Fruit fly (Drosophila melanogaster) whole organism, embryonic: ENCODE measurements around the gene AGO2.
A peak's percentile ranks its signal among the peaks of the same experiment; 100 is the strongest.

ENCODE experiments used
- Aef1 ChIP-seq: fragments of 200-800 bp; sonication (Bioruptor generic); IDR thresholded peaks from 3 replicates; pipeline ENCODE4 v1.3.6; 2022; ENCODE audit warnings: missing biosample characterization, missing genetic modification characterization
- Asciz ChIP-seq: fragments of 200-800 bp; sonication (Bioruptor generic); optimal IDR thresholded peaks from 2 replicates; lab custom pipeline; 2017; ENCODE audit warnings: missing biosample characterization, mild to moderate bottlenecking, missing genetic modification characterization, missing genetic modification reagents
- B-H1 ChIP-seq: fragments of 200-800 bp; sonication (Bioruptor generic); IDR thresholded peaks from 3 replicates; pipeline ENCODE4 v1.3.6; 2022; ENCODE audit warnings: missing biosample characterization, missing genetic modification characterization
- CG10431 ChIP-seq: fragments of 200-800 bp; sonication (Bioruptor generic); optimal IDR thresholded peaks from 3 replicates; lab custom pipeline; 2018; ENCODE audit warnings: missing biosample characterization, mild to moderate bottlenecking, missing genetic modification characterization
- CG12219 ChIP-seq: fragments of 200-800 bp; sonication (Bioruptor generic); optimal IDR thresholded peaks from 3 replicates; lab custom pipeline; 2018; ENCODE audit warnings: missing biosample characterization, mild to moderate bottlenecking, missing genetic modification characterization
- CG12236 ChIP-seq: fragments of 200-800 bp; sonication (Bioruptor generic); optimal IDR thresholded peaks from 2 replicates; lab custom pipeline; 2016; ENCODE audit warnings: missing biosample characterization, missing genetic modification characterization
- CG12299 ChIP-seq: fragments of 200-800 bp; sonication (Bioruptor generic); optimal IDR thresholded peaks from 2 replicates; lab custom pipeline; 2018; ENCODE audit warnings: missing biosample characterization, mild to moderate bottlenecking, missing genetic modification characterization
- CG12744 ChIP-seq: fragments of 200-800 bp; sonication (Bioruptor generic); optimal IDR thresholded peaks from 2 replicates; lab custom pipeline; 2016; ENCODE audit warnings: missing biosample characterization, missing genetic modification characterization
- CG13123 ChIP-seq: fragments of 200-800 bp; sonication (Bioruptor generic); optimal IDR thresholded peaks from 2 replicates; lab custom pipeline; 2016; ENCODE audit warnings: missing biosample characterization, missing genetic modification characterization
- CG13296 ChIP-seq: fragments of 200-800 bp; sonication (Bioruptor generic); optimal IDR thresholded peaks from 3 replicates; lab custom pipeline; 2018; ENCODE audit warnings: missing biosample characterization, mild to moderate bottlenecking, missing genetic modification characterization
- CG14014 ChIP-seq: fragments of 200-800 bp; sonication (Bioruptor generic); IDR thresholded peaks from 2 replicates; pipeline ENCODE4 v1.3.6; 2022; ENCODE audit warnings: missing biosample characterization, missing genetic modification characterization
- CG15601 ChIP-seq: fragments of 200-800 bp; sonication (Bioruptor generic); optimal IDR thresholded peaks from 3 replicates; lab custom pipeline; 2019; ENCODE audit warnings: missing biosample characterization, mild to moderate bottlenecking, missing genetic modification characterization, moderate library complexity
- CG16779 ChIP-seq: fragments of 200-800 bp; sonication (Bioruptor generic); IDR thresholded peaks from 2 replicates; pipeline ENCODE4 v1.3.6; 2022; ENCODE audit warnings: missing biosample characterization, missing genetic modification characterization
- CG18619 ChIP-seq: fragments of 200-800 bp; sonication (Bioruptor generic); optimal IDR thresholded peaks from 3 replicates; lab custom pipeline; 2017; ENCODE audit warnings: missing biosample characterization, mild to moderate bottlenecking, missing genetic modification characterization
- CG31441 ChIP-seq: fragments of 200-800 bp; sonication (Bioruptor generic); IDR thresholded peaks from 2 replicates; pipeline ENCODE4 v1.3.6; 2022; ENCODE audit warnings: missing biosample characterization, missing genetic modification characterization
- CG4282 ChIP-seq: fragments of 200-800 bp; sonication (Bioruptor generic); optimal IDR thresholded peaks from 2 replicates; lab custom pipeline; 2016; ENCODE audit warnings: missing biosample characterization, missing genetic modification characterization
- CG4328 ChIP-seq: fragments of 200-800 bp; sonication (Bioruptor generic); optimal IDR thresholded peaks from 3 replicates; lab custom pipeline; 2017; ENCODE audit warnings: missing biosample characterization, missing genetic modification reagents, missing genetic modification characterization
- CG43689 ChIP-seq: fragments of 200-800 bp; sonication (Bioruptor generic); IDR thresholded peaks from 2 replicates; pipeline ENCODE4 v1.3.6; 2022; ENCODE audit warnings: missing biosample characterization, missing genetic modification characterization
- CG4404 ChIP-seq: fragments of 200-800 bp; sonication (Bioruptor generic); IDR thresholded peaks from 2 replicates; pipeline ENCODE4 v1.3.6; 2022; ENCODE audit warnings: missing biosample characterization, missing genetic modification characterization
- CG4730 ChIP-seq: fragments of 200-800 bp; sonication (Bioruptor generic); IDR thresholded peaks from 2 replicates; pipeline ENCODE4 v1.3.6; 2022; ENCODE audit warnings: missing biosample characterization, missing genetic modification characterization
- CG5953 ChIP-seq: fragments of 200-800 bp; sonication (Bioruptor generic); IDR thresholded peaks from 2 replicates; pipeline ENCODE4 v1.3.6; 2022; ENCODE audit warnings: missing biosample characterization, missing genetic modification characterization
- CG8924 ChIP-seq: fragments of 200-800 bp; optimal IDR thresholded peaks from 3 replicates; lab custom pipeline; 2019; ENCODE audit warnings: missing biosample characterization, mild to moderate bottlenecking, missing genetic modification characterization, moderate library complexity
- CHES-1-like ChIP-seq: fragments of 200-800 bp; sonication (Bioruptor generic); optimal IDR thresholded peaks from 2 replicates; lab custom pipeline; 2016; ENCODE audit warnings: missing biosample characterization, missing genetic modification characterization
- Gug ChIP-seq: fragments of 200-800 bp; sonication (Bioruptor generic); IDR thresholded peaks from 4 replicates; pipeline ENCODE4 v1.3.6; 2022; ENCODE audit warnings: missing biosample characterization, missing genetic modification characterization
- HLH54F ChIP-seq: fragments of 200-800 bp; sonication (Bioruptor generic); optimal IDR thresholded peaks from 3 replicates; lab custom pipeline; 2016; ENCODE audit warnings: missing biosample characterization, missing genetic modification characterization
- Hand ChIP-seq: fragments of 200-800 bp; sonication (Bioruptor generic); optimal IDR thresholded peaks from 2 replicates; lab custom pipeline; 2017; ENCODE audit warnings: mild to moderate bottlenecking, missing biosample characterization, missing genetic modification reagents, missing genetic modification characterization
- Hsf ChIP-seq: fragments of 200-800 bp; sonication (Bioruptor generic); optimal IDR thresholded peaks from 3 replicates; lab custom pipeline; 2016; ENCODE audit warnings: missing biosample characterization, missing genetic modification characterization
- Mrtf ChIP-seq: fragments of 200-800 bp; sonication (Bioruptor generic); IDR thresholded peaks from 3 replicates; pipeline ENCODE4 v1.3.6; 2022; ENCODE audit warnings: missing biosample characterization, missing genetic modification characterization
- NC2β ChIP-seq: fragments of 200-800 bp; sonication (Bioruptor generic); optimal IDR thresholded peaks from 2 replicates; lab custom pipeline; 2016; ENCODE audit warnings: missing biosample characterization, missing genetic modification characterization
- Nf-YC ChIP-seq: fragments of 200-800 bp; optimal IDR thresholded peaks from 3 replicates; lab custom pipeline; 2019; ENCODE audit warnings: missing biosample characterization, mild to moderate bottlenecking, missing genetic modification characterization, moderate library complexity
- bbx ChIP-seq: fragments of 200-800 bp; sonication (Bioruptor generic); IDR thresholded peaks from 2 replicates; pipeline ENCODE4 v1.3.6; 2022; ENCODE audit warnings: missing biosample characterization, missing genetic modification characterization; ENCODE audit not compliant: partially characterized antibody
- cad ChIP-seq: fragments of >200 bp; optimal IDR thresholded peaks from 2 replicates; lab custom pipeline; 2017; ENCODE audit warnings: missing biosample characterization, missing genetic modification characterization
- dan ChIP-seq: fragments of 200-800 bp; sonication (Bioruptor generic); IDR thresholded peaks from 2 replicates; pipeline ENCODE4 v1.3.6; 2022; ENCODE audit warnings: missing biosample characterization, missing genetic modification characterization
- emc ChIP-seq: fragments of 200-800 bp; sonication (Bioruptor generic); optimal IDR thresholded peaks from 2 replicates; lab custom pipeline; 2016; ENCODE audit warnings: missing biosample characterization, missing genetic modification characterization
- fd3F ChIP-seq: fragments of 200-800 bp; sonication (Bioruptor generic); optimal IDR thresholded peaks from 2 replicates; lab custom pipeline; 2018; ENCODE audit warnings: missing biosample characterization, mild to moderate bottlenecking, missing genetic modification characterization, moderate library complexity
- insv ChIP-seq, 2 experiments: fragments of 200-800 bp; sonication (Bioruptor generic); optimal IDR thresholded peaks; 3 replicates each; lab custom pipeline; 2016 to 2018; ENCODE audit warnings: missing biosample characterization in 2 of 2, missing genetic modification characterization in 2 of 2
- mam ChIP-seq: fragments of 200-800 bp; sonication (Bioruptor generic); optimal IDR thresholded peaks from 3 replicates; lab custom pipeline; 2016; ENCODE audit warnings: missing biosample characterization, missing genetic modification characterization
- odd ChIP-seq: fragments of 200-800 bp; sonication (Bioruptor generic); optimal IDR thresholded peaks from 2 replicates; lab custom pipeline; 2017; ENCODE audit warnings: missing biosample characterization, mild to moderate bottlenecking, missing genetic modification characterization
- repo ChIP-seq: fragments of 200-800 bp; sonication (Bioruptor generic); optimal IDR thresholded peaks from 2 replicates; lab custom pipeline; 2016; ENCODE audit warnings: missing biosample characterization, missing genetic modification characterization
- sd ChIP-seq: fragments of 200-800 bp; sonication (Bioruptor generic); optimal IDR thresholded peaks from 3 replicates; lab custom pipeline; 2018; ENCODE audit warnings: missing biosample characterization, mild to moderate bottlenecking, missing genetic modification characterization, moderate library complexity
- slbo ChIP-seq: fragments of 200-800 bp; sonication (Bioruptor generic); IDR thresholded peaks from 2 replicates; pipeline ENCODE4 v1.3.6; 2022; ENCODE audit warnings: missing biosample characterization, missing genetic modification characterization
- stwl ChIP-seq: fragments of 200-800 bp; sonication (Bioruptor generic); optimal IDR thresholded peaks from 3 replicates; lab custom pipeline; 2018; ENCODE audit warnings: missing biosample characterization, mild to moderate bottlenecking, missing genetic modification characterization, moderate library complexity
- tap ChIP-seq: fragments of 200-800 bp; optimal IDR thresholded peaks from 3 replicates; lab custom pipeline; 2019; ENCODE audit warnings: missing biosample characterization, mild to moderate bottlenecking, missing genetic modification characterization, moderate library complexity
- tna ChIP-seq: fragments of 200-800 bp; sonication (Bioruptor generic); IDR thresholded peaks from 2 replicates; pipeline ENCODE4 v1.3.6; 2022; ENCODE audit warnings: missing biosample characterization, missing genetic modification characterization; ENCODE audit not compliant: partially characterized antibody

AGO2 gene

DNA sequence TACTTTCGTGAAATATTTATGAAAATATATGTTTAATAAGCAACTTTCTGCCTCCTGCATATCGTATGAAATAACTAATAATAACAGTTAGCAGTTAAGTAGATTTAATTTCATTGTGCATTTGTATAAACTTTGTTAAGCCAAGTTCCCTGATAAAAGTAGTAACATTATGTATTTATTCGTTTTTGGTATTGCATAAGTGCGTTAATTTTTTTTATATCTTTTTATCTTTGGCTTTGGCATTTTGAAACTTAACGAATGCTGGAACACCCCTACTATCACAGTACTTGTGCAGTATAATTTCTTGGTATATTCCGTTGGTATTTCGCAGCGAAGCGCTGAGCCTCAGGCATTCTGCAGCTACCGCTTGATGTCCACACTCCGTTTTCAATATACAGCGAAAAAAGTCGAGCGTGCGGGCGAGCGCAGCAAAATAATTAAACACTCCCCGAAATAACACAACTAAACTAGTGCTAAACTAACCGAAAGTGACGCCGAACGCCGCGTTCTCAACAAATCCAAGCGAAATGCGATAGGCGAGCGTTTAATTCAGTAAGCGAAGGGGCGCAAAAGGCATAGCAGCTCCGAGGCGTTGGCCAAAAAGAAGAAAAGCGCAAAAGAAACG lies 34.7 kb downstream of the AGO2 start, which contains the start of gene RhoGAP71E (continued):
- TF ChIP-seq CG4730 (GFP tag; lab: Robert Waterston, UW) (peak; percentile 29; the same call in 1 of the 2 replicates), CG16779 (GFP tag; lab: Robert Waterston, UW) (no peak), Mrtf (GFP tag; lab: Robert Waterston, UW) (0 out of 3 replicates have a peak, but pooled peaks have one; percentile 50), tna (GFP tag; lab: Robert Waterston, UW) (no peak), CG4404 (GFP tag; lab: Robert Waterston, UW) (no peak), NC2β (GFP tag; lab: Kevin White, UChicago) (peak; percentile 27), CG4328 (GFP tag; lab: Kevin White, UChicago) (no peak), CG13123 (GFP tag; lab: Kevin White, UChicago) (peak; percentile 7), insv (GFP tag; optimal IDR thresholded peaks at IDR 0.05; lab: Kevin White, UChicago) (no peak), emc (GFP tag; lab: Kevin White, UChicago) (no peak), Hand (peak; percentile 18), CHES-1-like (GFP tag; lab: Kevin White, UChicago) (peak; percentile 23), dan (GFP tag; lab: Robert Waterston, UW) (no peak), CG12219 (peak; percentile 10), CG31441 (GFP tag; lab: Robert Waterston, UW) (peak; percentile 55), Hsf (peak; percentile 2), tap (peak; percentile 49), CG15601 (no peak), odd (GFP tag; lab: Kevin White, UChicago) (peak; percentile 48), stwl (tag; lab: Kevin White, UChicago) (no peak), Aef1 (GFP tag; lab: Robert Waterston, UW) (no peak), CG8924 (tag; lab: Kevin White, UChicago) (peak; percentile 74), bbx (GFP tag; lab: Robert Waterston, UW) (peak; percentile 31; the same call in 1 of the 2 replicates), cad (GFP tag; lab: Kevin White, UChicago) (no peak), sd (tag; lab: Kevin White, UChicago) (no peak), mam (peak; percentile 27), B-H1 (GFP tag; lab: Robert Waterston, UW) (peak; percentile 27; the same call in 1 of the 3 replicates), Nf-YC (tag; lab: Kevin White, UChicago) (peak; percentile 57), CG5953 (GFP tag; lab: Robert Waterston, UW) (no peak), CG13296 (GFP tag; lab: Kevin White, UChicago) (peak; percentile 64), HLH54F (no peak), fd3F (GFP tag; lab: Kevin White, UChicago) (no peak), CG12299 (peak; percentile 34), CG10431 (GFP tag; lab: Kevin White, UChicago) (no peak), CG18619 (GFP tag; lab: Kevin White, UChicago) (peak; percentile 1), Asciz (no peak), Gug (GFP tag; lab: Robert Waterston, UW) (no peak), CG12744 (no peak), repo (peak; percentile 28), CG12236 (GFP tag; lab: Kevin White, UChicago) (no peak), slbo (GFP tag; lab: Robert Waterston, UW) (peak; percentile 60), CG4282 (GFP tag; lab: Kevin White, UChicago) (no peak), CG14014 (GFP tag; lab: Robert Waterston, UW) (peak; percentile 47; the same call in 1 of the 2 replicates), CG43689 (GFP tag; lab: Robert Waterston, UW) (no peak)
- TF ChIP-seq, all 482 proteins: peak for 220
